Worm (Caenorhabditis elegans): ENCODE results near the gene T01C8.3.

T01C8.3 gene

DNA sequence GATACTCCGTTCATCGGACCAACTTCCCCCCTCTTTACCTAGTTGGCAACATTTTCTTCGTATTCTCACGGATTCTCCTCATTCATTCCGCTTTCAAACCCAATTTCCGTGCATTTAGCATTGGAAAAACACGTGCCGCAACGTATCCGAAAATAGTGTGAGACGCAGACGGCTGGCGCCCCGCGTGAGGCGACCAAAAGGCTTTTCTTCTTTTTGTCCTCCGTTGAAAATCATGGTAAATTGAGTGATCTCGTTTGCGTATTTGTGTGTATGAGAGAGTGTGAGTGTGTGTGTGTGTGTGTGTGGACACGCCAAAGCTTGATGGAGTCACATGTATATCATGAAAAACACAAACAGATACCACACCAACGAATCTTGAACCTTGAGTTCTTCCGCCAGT is 13.8 kb upstream of the T01C8.3 start (continued):
- TF ChIP-seq nhr-28 (tag; optimal IDR thresholded peaks at IDR 0.05) (no peak), pqm-1 (tag; optimal IDR thresholded peaks at IDR 0.05) (peak; percentile 84), egl-27 (tag; optimal IDR thresholded peaks at IDR 0.05) (no peak), jun-1 (tag; optimal IDR thresholded peaks at IDR 0.05) (peak; percentile 92), elt-1 (tag; optimal IDR thresholded peaks at IDR 0.05) (peak; percentile 62)

DNA sequence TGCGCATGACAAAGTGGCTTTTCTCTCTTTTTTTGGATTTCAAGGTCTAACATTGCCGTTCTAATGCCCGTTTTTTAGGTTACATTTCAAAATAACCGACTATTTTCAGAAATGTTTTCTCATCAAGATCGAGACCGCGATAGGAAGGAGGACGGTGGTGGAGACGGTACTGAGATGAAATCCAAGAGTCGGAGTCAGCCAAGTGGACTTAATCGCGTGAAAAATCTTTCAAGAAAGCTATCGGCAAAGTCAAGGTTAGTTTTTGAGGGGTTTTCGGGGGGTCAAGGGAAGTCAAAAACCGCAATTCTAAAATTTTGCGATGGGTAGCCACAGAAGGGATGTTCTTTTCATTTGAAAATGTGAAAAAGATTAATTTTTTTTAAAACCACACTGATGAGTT is 13.0 kb upstream of the T01C8.3 start, which contains the start of gene aak-2:
TSS of gene aak-2 (plus strand) at position 110 of the 400 bp plus-strand sequence.
- TF ChIP-seq nhr-25 (tag; optimal IDR thresholded peaks at IDR 0.05) (peak; percentile 80), mml-1 (tag; optimal IDR thresholded peaks at IDR 0.05) (no peak), ama-1 (optimal IDR thresholded peaks at IDR 0.05) (no peak), R02D3.7 (tag; optimal IDR thresholded peaks at IDR 0.05) (no peak), sea-2 (GFP tag; optimal IDR thresholded peaks at IDR 0.05) (no peak), nhr-43 (tag; optimal IDR thresholded peaks at IDR 0.05; ENCODE audit: poor library complexity, severe bottlenecking) (no peak), skn-1 (tag; optimal IDR thresholded peaks at IDR 0.05) (no peak), lin-39 (tag; optimal IDR thresholded peaks at IDR 0.05) (no peak), tbx-2 (tag; optimal IDR thresholded peaks at IDR 0.05) (no peak), nhr-23 (tag; optimal IDR thresholded peaks at IDR 0.05) (peak; percentile 17), ZK546.5 (tag; optimal IDR thresholded peaks at IDR 0.05) (no peak), eor-1 (tag; optimal IDR thresholded peaks at IDR 0.05) (no peak), ceh-82 (tag; optimal IDR thresholded peaks at IDR 0.05) (no peak), elt-1 (tag; optimal IDR thresholded peaks at IDR 0.05) (peak; percentile 76), egl-27 (tag; optimal IDR thresholded peaks at IDR 0.05) (no peak), ceh-16 (tag; optimal IDR thresholded peaks at IDR 0.05) (peak; percentile 14), jun-1 (tag; optimal IDR thresholded peaks at IDR 0.05) (no peak), daf-12 (tag; optimal IDR thresholded peaks at IDR 0.05) (no peak)

DNA sequence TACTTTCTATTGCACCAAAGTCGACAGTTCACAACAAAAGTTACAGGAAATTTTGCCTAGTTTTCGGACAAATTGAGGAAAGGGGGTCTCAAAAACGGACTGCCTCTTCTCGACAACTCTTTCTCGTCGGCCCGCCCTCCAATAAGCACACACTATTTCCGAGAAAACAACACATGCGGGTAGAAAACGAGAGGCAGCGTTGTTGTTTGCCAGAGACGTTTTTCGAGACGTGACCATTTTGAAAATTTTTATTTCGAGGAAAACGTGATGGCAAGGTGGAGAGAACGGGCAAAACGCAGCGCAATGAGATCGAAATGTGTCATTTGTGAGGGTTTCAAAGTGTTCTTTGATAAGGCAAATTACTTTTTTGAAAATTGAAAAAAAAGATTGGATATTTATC is 10.5 kb upstream of the T01C8.3 start:
- TF ChIP-seq elt-2 (tag; optimal IDR thresholded peaks at IDR 0.05): peak; percentile 18
- no peak for TF ChIP-seq ztf-11 (tag; optimal IDR thresholded peaks at IDR 0.05)
- TF ChIP-seq mdl-1 (tag; optimal IDR thresholded peaks at IDR 0.05): no peak
- TF ChIP-seq lin-39 (tag; optimal IDR thresholded peaks at IDR 0.05): peak; percentile 56
- TF ChIP-seq ama-1 (optimal IDR thresholded peaks at IDR 0.05): peak; percentile 16
- peak; percentile 65 for TF ChIP-seq nhr-43 (tag; optimal IDR thresholded peaks at IDR 0.05; ENCODE audit: poor library complexity, severe bottlenecking)
- TF ChIP-seq fkh-10 (GFP tag; optimal IDR thresholded peaks at IDR 0.05): no peak
- no peak for TF ChIP-seq ceh-9 (tag; optimal IDR thresholded peaks at IDR 0.05)
- TF ChIP-seq snpc-4 (tag; optimal IDR thresholded peaks at IDR 0.05): no peak
- TF ChIP-seq nfya-1 (tag; optimal IDR thresholded peaks at IDR 0.05; ENCODE audit: insufficient read depth): peak; percentile 49
- TF ChIP-seq hmg-11 (tag; optimal IDR thresholded peaks at IDR 0.05): peak; percentile 21
- no peak for TF ChIP-seq nhr-11 (tag; optimal IDR thresholded peaks at IDR 0.05)
- TF ChIP-seq fos-1 (tag; optimal IDR thresholded peaks at IDR 0.05): no peak
- TF ChIP-seq nhr-77 (tag; optimal IDR thresholded peaks at IDR 0.05): no peak
- no peak for TF ChIP-seq elt-3 (tag; optimal IDR thresholded peaks at IDR 0.05)
- TF ChIP-seq pha-4 (tag; optimal IDR thresholded peaks at IDR 0.05): peak; percentile 57

- no peak for TF ChIP-seq jun-1 (tag; optimal IDR thresholded peaks at IDR 0.05)
- no peak for TF ChIP-seq sea-2 (GFP tag; optimal IDR thresholded peaks at IDR 0.05)
- TF ChIP-seq elt-2 (tag; optimal IDR thresholded peaks at IDR 0.05): no peak
- no peak for TF ChIP-seq ceh-82 (tag; optimal IDR thresholded peaks at IDR 0.05)
- no peak for TF ChIP-seq lin-39 (tag; optimal IDR thresholded peaks at IDR 0.05)
- no peak for TF ChIP-seq ztf-4 (tag; optimal IDR thresholded peaks at IDR 0.05)
- no peak for TF ChIP-seq aly-2 (tag; optimal IDR thresholded peaks at IDR 0.05)
- TF ChIP-seq skn-1 (tag; optimal IDR thresholded peaks at IDR 0.05): no peak
- no peak for TF ChIP-seq nhr-237 (tag; optimal IDR thresholded peaks at IDR 0.05)
- no peak for TF ChIP-seq nhr-77 (tag; optimal IDR thresholded peaks at IDR 0.05)
These were observed 9.7 kb upstream of the T01C8.3 start, which contains the start of gene got-1.2 for ce11 chrX:16792700-16793176. Gene got-1.2 (minus strand): TSS chrX:16793126.

DNA sequence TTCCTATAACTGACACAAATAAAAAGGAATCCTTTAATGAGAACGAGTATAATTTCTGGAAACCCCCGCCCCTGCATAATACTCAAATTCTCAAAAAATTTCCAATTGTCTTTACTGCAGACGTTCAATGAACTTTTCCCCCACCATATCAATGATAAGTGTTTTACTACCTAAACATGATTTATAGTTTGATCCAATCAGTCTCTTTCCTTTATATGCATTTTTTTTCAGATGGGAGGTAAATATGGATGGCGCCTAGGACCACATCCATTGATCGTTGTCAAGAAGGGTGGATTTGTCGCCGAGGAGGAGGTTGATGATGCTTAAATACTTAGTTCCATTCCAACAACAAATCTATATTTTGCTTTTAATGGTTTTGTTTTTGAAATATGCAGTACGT is 4.1 kb upstream of the T01C8.3 start:
- TF ChIP-seq tbx-2 (tag; optimal IDR thresholded peaks at IDR 0.05) (no peak), nhr-23 (tag; optimal IDR thresholded peaks at IDR 0.05) (no peak), elt-1 (tag; optimal IDR thresholded peaks at IDR 0.05) (no peak)

Data from whole organism, L3 larva.